Fruit fly (Drosophila melanogaster) Kc167 (cell line): Measurements from ENCODE around the gene CG12024.

Source experiments
- Myc ChIP-seq: fragments of >200 bp; optimal IDR thresholded peaks from 2 replicates; lab custom pipeline; 2017; ENCODE audit warnings: missing external identifiers
- Sin3A ChIP-seq: fragments of >200 bp; optimal IDR thresholded peaks from 2 replicates; lab custom pipeline; 2018; ENCODE audit warnings: missing external identifiers
- insv ChIP-seq: fragments of >200 bp; optimal IDR thresholded peaks from 3 replicates; lab custom pipeline; 2018; ENCODE audit warnings: missing external identifiers
- psq ChIP-seq: fragments of >200 bp; optimal IDR thresholded peaks from 2 replicates; lab custom pipeline; 2017; ENCODE audit warnings: missing external identifiers

- TF ChIP-seq Sin3A (no peak), insv (lab: Kevin White, UChicago) (no peak), Myc (lab: Kevin White, UChicago) (no peak), psq (no peak)
Observed at dm6 chr3L:1856467-1857350, at the start of gene CG12024.
